Fruit fly (Drosophila melanogaster): ENCODE results near the gene CG3631.

CG3631 gene

dm6 chr3R:14917927-14918829 lies 38.9 kb downstream of the CG3631 start, which contains the start of gene Sdr (continued):
- peak; percentile 17 for TF ChIP-seq CG2120 (GFP tag; optimal IDR thresholded peaks at IDR 0.05)
- peak; percentile 7 for TF ChIP-seq lbe (GFP tag; optimal IDR thresholded peaks at IDR 0.05)
- TF ChIP-seq ATbp (GFP tag; optimal IDR thresholded peaks at IDR 0.05): no peak
- TF ChIP-seq Camta (GFP tag; optimal IDR thresholded peaks at IDR 0.05): no peak
- no peak for TF ChIP-seq CG10565 (GFP tag; optimal IDR thresholded peaks at IDR 0.05)
- no peak for TF ChIP-seq Mad (GFP tag; optimal IDR thresholded peaks at IDR 0.05)
- no peak for TF ChIP-seq CG6765 (GFP tag; optimal IDR thresholded peaks at IDR 0.05)
- no peak for TF ChIP-seq sob (GFP tag; IDR thresholded peaks at IDR 0.05)
- no peak for TF ChIP-seq CG15011 (GFP tag; optimal IDR thresholded peaks at IDR 0.05)
- TF ChIP-seq Dll (GFP tag; IDR thresholded peaks at IDR 0.05; ENCODE audit: partially characterized antibody): no peak
- TF ChIP-seq lilli (GFP tag; optimal IDR thresholded peaks at IDR 0.05): no peak
- no peak for TF ChIP-seq CG6683 (GFP tag; optimal IDR thresholded peaks at IDR 0.05)
- no peak for TF ChIP-seq CG30403 (GFP tag; optimal IDR thresholded peaks at IDR 0.05)
- TF ChIP-seq CG10543 (GFP tag; optimal IDR thresholded peaks at IDR 0.05): peak; percentile 40
- no peak for TF ChIP-seq CG2875 (GFP tag; optimal IDR thresholded peaks at IDR 0.05)
- TF ChIP-seq dysf (GFP tag; IDR thresholded peaks at IDR 0.05): peak; percentile 52; the same call in 1 of the 3 replicates
- TF ChIP-seq B-H2 (GFP tag; optimal IDR thresholded peaks at IDR 0.05): no peak
- TF ChIP-seq Sry-δ (GFP tag; optimal IDR thresholded peaks at IDR 0.05): no peak
- TF ChIP-seq HLH4C (GFP tag; IDR thresholded peaks at IDR 0.05; ENCODE audit: partially characterized antibody): no peak
- no peak for TF ChIP-seq croc (GFP tag; conservative IDR thresholded peaks at IDR 0.05)
- TF ChIP-seq YL-1 (GFP tag; optimal IDR thresholded peaks at IDR 0.05): no peak
- no peak for TF ChIP-seq Xbp1 (GFP tag; optimal IDR thresholded peaks at IDR 0.05)
- TF ChIP-seq Jarid2 (GFP tag; optimal IDR thresholded peaks at IDR 0.05): no peak
- peak in 1 of 2 experiments; percentile 27 for TF ChIP-seq Hr51 (GFP tag; optimal IDR thresholded peaks at IDR 0.05)
- no peak for TF ChIP-seq CG12299 (tag; optimal IDR thresholded peaks at IDR 0.05)
- TF ChIP-seq CG9932 (GFP tag; IDR thresholded peaks at IDR 0.05): no peak
- TF ChIP-seq usp (GFP tag; optimal IDR thresholded peaks at IDR 0.05): no peak
- TF ChIP-seq danr (GFP tag; IDR thresholded peaks at IDR 0.05): no peak
- TF ChIP-seq zfh1 (GFP tag; IDR thresholded peaks at IDR 0.05): no peak
- no peak for TF ChIP-seq ems (GFP tag; optimal IDR thresholded peaks at IDR 0.05)
- TF ChIP-seq Sox100B (GFP tag; optimal IDR thresholded peaks at IDR 0.05): peak; percentile 3
- TF ChIP-seq emc (GFP tag; optimal IDR thresholded peaks at IDR 0.05): no peak
- TF ChIP-seq CG6689 (GFP tag; IDR thresholded peaks at IDR 0.05): 0 out of 2 replicates have a peak, but pooled peaks have one; percentile 23
- no peak for TF ChIP-seq yki (optimal IDR thresholded peaks at IDR 0.05)
- TF ChIP-seq CG15269 (tag; optimal IDR thresholded peaks at IDR 0.05): peak; percentile 32
- TF ChIP-seq CG11398 (GFP tag; optimal IDR thresholded peaks at IDR 0.05): no peak
